Worm (Caenorhabditis elegans) whole organism, L2 larva: ENCODE data around the gene oac-49.

Experiments
- C34F6.9 ChIP-seq: fragments of 150-350 bp; optimal IDR thresholded peaks from 2 replicates; lab custom pipeline; 2014; ENCODE audit warnings: missing biosample characterization, missing genetic modification characterization
- F13H6.1 ChIP-seq: sonication (generic microtip); optimal IDR thresholded peaks from 2 replicates; lab custom pipeline; 2016; ENCODE audit warnings: missing genetic modification characterization, missing compliant biosample characterization
- R02D3.7 ChIP-seq: fragments of 150-350 bp; optimal IDR thresholded peaks from 2 replicates; lab custom pipeline; 2014; ENCODE audit warnings: missing biosample characterization, missing genetic modification characterization
- Y55F3AM.14 ChIP-seq: fragments of 200-800 bp; sonication (Bioruptor generic); optimal IDR thresholded peaks from 2 replicates; lab custom pipeline; 2018; ENCODE audit warnings: mild to moderate bottlenecking, missing genetic modification characterization, missing compliant biosample characterization
- ZK546.5 ChIP-seq: sonication (generic microtip); optimal IDR thresholded peaks from 2 replicates; lab custom pipeline; 2017; ENCODE audit warnings: missing biosample characterization, missing genetic modification characterization
- alr-1 ChIP-seq: fragments of 150-350 bp; optimal IDR thresholded peaks from 2 replicates; lab custom pipeline; 2014; ENCODE audit warnings: missing biosample characterization, missing genetic modification characterization
- aly-2 ChIP-seq: fragments of 150-350 bp; optimal IDR thresholded peaks from 2 replicates; lab custom pipeline; 2014; ENCODE audit warnings: missing biosample characterization, missing genetic modification characterization
- ama-1 ChIP-seq: fragments of 150-350 bp; optimal IDR thresholded peaks from 2 replicates; lab custom pipeline; 2018; ENCODE audit warnings: inconsistent platforms
- blmp-1 ChIP-seq: sonication (generic microtip); optimal IDR thresholded peaks from 2 replicates; lab custom pipeline; 2017; ENCODE audit warnings: missing genetic modification characterization, mild to moderate bottlenecking, missing compliant biosample characterization, antibody characterized with exemption, moderate library complexity; ENCODE audit not compliant: insufficient read depth
- ceh-16 ChIP-seq: fragments of 150-350 bp; optimal IDR thresholded peaks from 2 replicates; lab custom pipeline; 2014; ENCODE audit warnings: missing biosample characterization, missing genetic modification characterization
- ceh-82 ChIP-seq: fragments of 150-350 bp; optimal IDR thresholded peaks from 2 replicates; lab custom pipeline; 2014; ENCODE audit warnings: missing biosample characterization, missing genetic modification characterization
- crh-2 ChIP-seq: sonication (generic microtip); optimal IDR thresholded peaks from 2 replicates; lab custom pipeline; 2017; ENCODE audit warnings: missing biosample characterization, missing genetic modification characterization
- dmd-4 ChIP-seq: sonication (generic microtip); optimal IDR thresholded peaks from 2 replicates; lab custom pipeline; 2017; ENCODE audit warnings: missing biosample characterization, missing genetic modification characterization
- egl-27 ChIP-seq: sonication (generic microtip); optimal IDR thresholded peaks from 3 replicates; lab custom pipeline; 2017; ENCODE audit warnings: missing biosample characterization, missing genetic modification reagents, missing genetic modification characterization
- elt-1 ChIP-seq: fragments of 150-350 bp; optimal IDR thresholded peaks from 2 replicates; lab custom pipeline; 2014; ENCODE audit warnings: missing biosample characterization, missing genetic modification characterization
- elt-3 ChIP-seq: sonication (generic microtip); optimal IDR thresholded peaks from 2 replicates; lab custom pipeline; 2017; ENCODE audit warnings: missing biosample characterization, missing genetic modification characterization
- fos-1 ChIP-seq: fragments of 150-350 bp; optimal IDR thresholded peaks from 2 replicates; lab custom pipeline; 2014; ENCODE audit warnings: missing biosample characterization, missing genetic modification characterization
- gmeb-1 ChIP-seq: fragments of 150-350 bp; optimal IDR thresholded peaks from 2 replicates; lab custom pipeline; 2014; ENCODE audit warnings: missing biosample characterization, missing genetic modification characterization
- lin-11 ChIP-seq: fragments of 150-350 bp; sonication (generic microtip); optimal IDR thresholded peaks from 2 replicates; lab custom pipeline; 2014; ENCODE audit warnings: missing biosample characterization, missing genetic modification characterization, inconsistent platforms, mixed read lengths
- lin-13 ChIP-seq: fragments of 150-350 bp; optimal IDR thresholded peaks from 2 replicates; lab custom pipeline; 2014; ENCODE audit warnings: missing biosample characterization, missing genetic modification reagents, missing genetic modification characterization
- lin-39 ChIP-seq: fragments of 150-350 bp; optimal IDR thresholded peaks from 2 replicates; lab custom pipeline; 2014; ENCODE audit warnings: missing biosample characterization, missing genetic modification reagents, missing genetic modification characterization
- lsy-2 ChIP-seq, 2 experiments: fragments of 150-350 bp in 1 of 2; sonication (generic microtip) in 1 of 2; optimal IDR thresholded peaks; 2 replicates each; lab custom pipeline; 2014 to 2017; ENCODE audit warnings: missing biosample characterization in 2 of 2, missing genetic modification characterization in 2 of 2
- mab-5 ChIP-seq: fragments of 150-350 bp; optimal IDR thresholded peaks from 2 replicates; lab custom pipeline; 2014; ENCODE audit warnings: missing biosample characterization, missing genetic modification characterization
- mbf-1 ChIP-seq: sonication (generic microtip); optimal IDR thresholded peaks from 2 replicates; lab custom pipeline; 2017; ENCODE audit warnings: missing biosample characterization, missing genetic modification characterization
- mdl-1 ChIP-seq, 2 experiments: fragments of 150-350 bp in 1 of 2; sonication (generic microtip) in 1 of 2; optimal IDR thresholded peaks; 2 replicates each; lab custom pipeline; 2017; ENCODE audit warnings: missing biosample characterization in 2 of 2, missing genetic modification characterization in 2 of 2
- nhr-10 ChIP-seq: sonication (generic microtip); optimal IDR thresholded peaks from 2 replicates; lab custom pipeline; 2017; ENCODE audit warnings: missing biosample characterization, missing genetic modification characterization
- nhr-11 ChIP-seq: fragments of 150-350 bp; optimal IDR thresholded peaks from 2 replicates; lab custom pipeline; 2014; ENCODE audit warnings: missing biosample characterization, missing genetic modification characterization
- nhr-12 ChIP-seq: fragments of 150-350 bp; optimal IDR thresholded peaks from 2 replicates; lab custom pipeline; 2014; ENCODE audit warnings: missing biosample characterization, missing genetic modification characterization
- nhr-129 ChIP-seq: fragments of 150-350 bp; optimal IDR thresholded peaks from 2 replicates; lab custom pipeline; 2014; ENCODE audit warnings: missing biosample characterization, missing genetic modification characterization
- nhr-21 ChIP-seq: fragments of 150-350 bp; optimal IDR thresholded peaks from 2 replicates; lab custom pipeline; 2014; ENCODE audit warnings: missing biosample characterization, missing genetic modification characterization
- nhr-23 ChIP-seq: fragments of 150-350 bp; optimal IDR thresholded peaks from 2 replicates; lab custom pipeline; 2014; ENCODE audit warnings: missing biosample characterization, missing genetic modification reagents, missing genetic modification characterization
- nhr-237 ChIP-seq: fragments of 150-350 bp; optimal IDR thresholded peaks from 2 replicates; lab custom pipeline; 2014; ENCODE audit warnings: missing biosample characterization, missing genetic modification characterization
- nhr-25 ChIP-seq: fragments of 150-350 bp; sonication (generic microtip); optimal IDR thresholded peaks from 3 replicates; lab custom pipeline; 2014; ENCODE audit warnings: missing biosample characterization, missing genetic modification characterization
- nhr-6 ChIP-seq: fragments of 150-350 bp; optimal IDR thresholded peaks from 2 replicates; lab custom pipeline; 2014; ENCODE audit warnings: missing biosample characterization, missing genetic modification characterization
- nhr-77 ChIP-seq: fragments of 150-350 bp; optimal IDR thresholded peaks from 2 replicates; lab custom pipeline; 2014; ENCODE audit warnings: missing biosample characterization, missing genetic modification characterization
- peb-1 ChIP-seq: fragments of 150-350 bp; optimal IDR thresholded peaks from 2 replicates; lab custom pipeline; 2014; ENCODE audit warnings: missing biosample characterization, missing genetic modification characterization
- sem-4 ChIP-seq: fragments of 150-350 bp; optimal IDR thresholded peaks from 2 replicates; lab custom pipeline; 2014; ENCODE audit warnings: missing biosample characterization, missing genetic modification reagents, missing genetic modification characterization
- skn-1 ChIP-seq: sonication (generic microtip); optimal IDR thresholded peaks from 2 replicates; lab custom pipeline; 2017; ENCODE audit warnings: missing biosample characterization, missing genetic modification characterization
- sma-3 ChIP-seq: sonication (generic microtip); optimal IDR thresholded peaks from 2 replicates; lab custom pipeline; 2016; ENCODE audit warnings: missing genetic modification reagents, missing genetic modification characterization, missing compliant biosample characterization
- sma-9 ChIP-seq, 2 experiments: fragments of 150-350 bp in 1 of 2; sonication (generic microtip) in 1 of 2; optimal IDR thresholded peaks; 2 replicates each; lab custom pipeline; 2014 to 2016; ENCODE audit warnings: missing genetic modification characterization in 2 of 2, mild to moderate bottlenecking in 1 of 2, missing biosample characterization in 1 of 2, missing compliant biosample characterization in 1 of 2, missing genetic modification reagents in 1 of 2, moderate library complexity in 1 of 2
- snpc-4 ChIP-seq: fragments of 150-350 bp; optimal IDR thresholded peaks from 2 replicates; lab custom pipeline; 2014; ENCODE audit warnings: missing biosample characterization, missing genetic modification characterization
- unc-39 ChIP-seq: fragments of 150-350 bp; optimal IDR thresholded peaks from 2 replicates; lab custom pipeline; 2014; ENCODE audit warnings: missing biosample characterization, missing genetic modification characterization
- unc-55 ChIP-seq: fragments of 150-350 bp; sonication (generic microtip); optimal IDR thresholded peaks from 3 replicates; lab custom pipeline; 2014; ENCODE audit warnings: missing biosample characterization, missing genetic modification reagents, missing genetic modification characterization
- unc-62 ChIP-seq: fragments of 150-350 bp; optimal IDR thresholded peaks from 2 replicates; lab custom pipeline; 2014; ENCODE audit warnings: missing biosample characterization, missing genetic modification reagents, missing genetic modification characterization
- zag-1 ChIP-seq: fragments of 150-350 bp; optimal IDR thresholded peaks from 2 replicates; lab custom pipeline; 2014; ENCODE audit warnings: missing biosample characterization, missing genetic modification characterization
- ztf-1 ChIP-seq: fragments of 200-800 bp; sonication (Bioruptor generic); conservative IDR thresholded peaks from 2 replicates; pipeline ENCODE4 v1.3.6; 2022; ENCODE audit warnings: missing genetic modification characterization, missing compliant biosample characterization
- ztf-11 ChIP-seq: sonication (generic microtip); optimal IDR thresholded peaks from 2 replicates; lab custom pipeline; 2017; ENCODE audit warnings: missing biosample characterization, missing genetic modification characterization
- ztf-4 ChIP-seq: fragments of 150-350 bp; optimal IDR thresholded peaks from 2 replicates; lab custom pipeline; 2014; ENCODE audit warnings: missing biosample characterization, missing genetic modification characterization

Gene oac-49

ce11 chrV:19212354-19212753 lies 5.4 kb upstream of the oac-49 start:
- TF ChIP-seq F13H6.1 (tag; lab: Kevin White, UChicago) (peak; percentile 17), nhr-237 (no peak), alr-1 (tag; lab: Kevin White, UChicago) (no peak), nhr-21 (tag; lab: Kevin White, UChicago) (peak; percentile 38), nhr-11 (no peak), nhr-23 (no peak), ztf-1 (GFP tag; lab: Robert Waterston, UW) (no peak), ama-1 (lab: Kevin White, UChicago) (no peak), nhr-10 (tag; lab: Kevin White, UChicago) (no peak), blmp-1 (tag; lab: Kevin White, UChicago) (no peak), ZK546.5 (tag; lab: Kevin White, UChicago) (no peak), egl-27 (tag; lab: Kevin White, UChicago) (no peak), lin-39 (no peak), mab-5 (tag; lab: Kevin White, UChicago) (no peak), nhr-6 (tag; lab: Kevin White, UChicago) (no peak), unc-55 (GFP tag; lab: Kevin White, UChicago) (no peak), skn-1 (no peak), ceh-82 (tag; lab: Kevin White, UChicago) (no peak), nhr-77 (tag; lab: Kevin White, UChicago) (no peak), aly-2 (tag; lab: Kevin White, UChicago) (no peak), ztf-4 (tag; lab: Kevin White, UChicago) (no peak), elt-3 (tag; lab: Kevin White, UChicago) (no peak), lsy-2 (tag; optimal IDR thresholded peaks at IDR 0.05; lab: Kevin White, UChicago) (no peak), sem-4 (tag; lab: Kevin White, UChicago) (no peak), Y55F3AM.14 (GFP tag; lab: Kevin White, UChicago) (no peak), dmd-4 (tag; lab: Kevin White, UChicago) (no peak), sma-9 (GFP tag; optimal IDR thresholded peaks at IDR 0.05; lab: Kevin White, UChicago) (peak; percentile 72), sma-9 (tag; optimal IDR thresholded peaks at IDR 0.05; lab: Kevin White, UChicago) (no peak), lin-13 (GFP tag; lab: Kevin White, UChicago) (peak; percentile 22), peb-1 (tag; lab: Kevin White, UChicago) (no peak), R02D3.7 (tag; lab: Kevin White, UChicago) (no peak), mdl-1 (tag; optimal IDR thresholded peaks at IDR 0.05; lab: Kevin White, UChicago) (no peak), unc-62 (GFP tag; lab: Kevin White, UChicago) (no peak), crh-2 (peak; percentile 71), ztf-11 (no peak), zag-1 (tag; lab: Kevin White, UChicago) (no peak), mbf-1 (tag; lab: Kevin White, UChicago) (no peak), gmeb-1 (tag; lab: Kevin White, UChicago) (peak; percentile 6), lin-11 (no peak), ceh-16 (no peak), unc-39 (tag; lab: Kevin White, UChicago) (no peak), fos-1 (tag; lab: Kevin White, UChicago) (peak; percentile 67), nhr-12 (tag; lab: Kevin White, UChicago) (no peak), nhr-25 (tag; lab: Kevin White, UChicago) (peak; percentile 21), snpc-4 (no peak), C34F6.9 (tag; lab: Kevin White, UChicago) (no peak), elt-1 (tag; lab: Kevin White, UChicago) (no peak), nhr-129 (tag; lab: Kevin White, UChicago) (peak; percentile 4), sma-3 (GFP tag; lab: Kevin White, UChicago) (peak; percentile 35)
